Worm (Caenorhabditis elegans) whole organism, L1 larva: ENCODE measurements around the gene Y113G7A.13.

ENCODE experiments used
- C04F5.9 ChIP-seq: sonication (generic microtip); optimal IDR thresholded peaks from 2 replicates; lab custom pipeline; 2016; ENCODE audit warnings: missing genetic modification characterization, missing compliant biosample characterization
- F16B12.6 ChIP-seq: fragments of 150-350 bp; optimal IDR thresholded peaks from 2 replicates; lab custom pipeline; 2014; ENCODE audit warnings: missing biosample characterization, missing genetic modification characterization
- aha-1 ChIP-seq: fragments of 150-350 bp; optimal IDR thresholded peaks from 2 replicates; lab custom pipeline; 2014; ENCODE audit warnings: missing biosample characterization, missing genetic modification characterization
- alr-1 ChIP-seq: fragments of 200-800 bp; sonication (Bioruptor generic); optimal IDR thresholded peaks from 2 replicates; lab custom pipeline; 2018; ENCODE audit warnings: borderline replicate concordance, mild to moderate bottlenecking, missing genetic modification characterization, missing compliant biosample characterization
- ceh-63 ChIP-seq: fragments of 200-800 bp; sonication (Bioruptor generic); optimal IDR thresholded peaks from 2 replicates; lab custom pipeline; 2018; ENCODE audit warnings: mild to moderate bottlenecking, missing genetic modification characterization, missing compliant biosample characterization
- ceh-88 ChIP-seq: fragments of 200-800 bp; sonication (Bioruptor generic); IDR thresholded peaks from 2 replicates; pipeline ENCODE4 v1.3.6; 2022; ENCODE audit warnings: missing genetic modification characterization, missing compliant biosample characterization
- ceh-90 ChIP-seq: sonication (generic microtip); optimal IDR thresholded peaks from 2 replicates; lab custom pipeline; 2016; ENCODE audit warnings: missing genetic modification characterization, missing compliant biosample characterization
- ces-1 ChIP-seq: fragments of 150-350 bp; optimal IDR thresholded peaks from 2 replicates; lab custom pipeline; 2014; ENCODE audit warnings: missing biosample characterization, missing genetic modification reagents, missing genetic modification characterization
- dpl-1 ChIP-seq, 3 experiments: fragments of 150-350 bp in 2 of 3; sonication (generic microtip) in 1 of 3; optimal IDR thresholded peaks; 2 replicates each; lab custom pipeline; 2014 to 2017; ENCODE audit warnings: missing biosample characterization in 3 of 3, missing genetic modification characterization in 3 of 3, missing genetic modification reagents in 3 of 3
- efl-1 ChIP-seq, 4 experiments: fragments of 150-350 bp; optimal IDR thresholded peaks in 3 of 4; peaks in 1 of 4; 1 replicate in 1 of 4; 2 replicates in 3 of 4; lab custom pipeline; 2014; ENCODE audit warnings: missing biosample characterization in 2 of 4, missing genetic modification characterization in 2 of 4, missing genetic modification reagents in 2 of 4
- egl-27 ChIP-seq, 2 experiments: fragments of 150-350 bp in 1 of 2; sonication (generic microtip); optimal IDR thresholded peaks; 3 replicates each; lab custom pipeline; 2017 to 2018; ENCODE audit warnings: missing biosample characterization in 2 of 2, missing genetic modification characterization in 2 of 2, missing genetic modification reagents in 2 of 2
- elt-2 ChIP-seq: sonication (generic microtip); optimal IDR thresholded peaks from 2 replicates; lab custom pipeline; 2016; ENCODE audit warnings: missing genetic modification characterization, mild to moderate bottlenecking, inconsistent platforms, missing compliant biosample characterization, missing genetic modification reagents
- fkh-10 ChIP-seq: sonication (generic microtip); optimal IDR thresholded peaks from 2 replicates; lab custom pipeline; 2017; ENCODE audit warnings: missing biosample characterization, missing genetic modification reagents, missing genetic modification characterization
- fkh-8 ChIP-seq: sonication (generic microtip); optimal IDR thresholded peaks from 2 replicates; lab custom pipeline; 2016; ENCODE audit warnings: mild to moderate bottlenecking, missing genetic modification characterization, missing compliant biosample characterization
- grh-1 ChIP-seq: fragments of 200-800 bp; sonication (Bioruptor generic); IDR thresholded peaks from 2 replicates; pipeline ENCODE4 v1.3.6; 2022; ENCODE audit warnings: missing genetic modification reagents, missing genetic modification characterization, missing compliant biosample characterization
- hlh-4 ChIP-seq: sonication (generic microtip); optimal IDR thresholded peaks from 2 replicates; lab custom pipeline; 2016; ENCODE audit warnings: mild to moderate bottlenecking, missing genetic modification characterization, missing compliant biosample characterization
- jun-1 ChIP-seq: fragments of 150-350 bp; optimal IDR thresholded peaks from 2 replicates; lab custom pipeline; 2014; ENCODE audit warnings: missing biosample characterization, missing genetic modification reagents, missing genetic modification characterization
- lin-13 ChIP-seq: fragments of 150-350 bp; optimal IDR thresholded peaks from 2 replicates; lab custom pipeline; 2014; ENCODE audit warnings: missing biosample characterization, missing genetic modification reagents, missing genetic modification characterization
- lin-14 ChIP-seq: fragments of 200-800 bp; sonication (Bioruptor generic); optimal IDR thresholded peaks from 2 replicates; lab custom pipeline; 2018; ENCODE audit warnings: mild to moderate bottlenecking, missing genetic modification characterization, moderate library complexity, missing compliant biosample characterization
- lin-39 ChIP-seq: fragments of 150-350 bp; optimal IDR thresholded peaks from 2 replicates; lab custom pipeline; 2014; ENCODE audit warnings: missing biosample characterization, missing genetic modification reagents, missing genetic modification characterization
- lsy-2 ChIP-seq, 2 experiments: fragments of 150-350 bp; optimal IDR thresholded peaks; 2 replicates each; lab custom pipeline; 2014; ENCODE audit warnings: missing biosample characterization in 2 of 2, missing genetic modification characterization in 2 of 2
- mef-2 ChIP-seq: fragments of 150-350 bp; optimal IDR thresholded peaks from 2 replicates; lab custom pipeline; 2014; ENCODE audit warnings: missing biosample characterization, missing genetic modification characterization
- nhr-20 ChIP-seq: sonication (generic microtip); optimal IDR thresholded peaks from 2 replicates; lab custom pipeline; 2016; ENCODE audit warnings: mild to moderate bottlenecking, missing genetic modification characterization, missing compliant biosample characterization
- nhr-237 ChIP-seq: fragments of 150-350 bp; optimal IDR thresholded peaks from 2 replicates; lab custom pipeline; 2014; ENCODE audit warnings: missing biosample characterization, missing genetic modification characterization
- nhr-90 ChIP-seq: sonication (generic microtip); optimal IDR thresholded peaks from 2 replicates; lab custom pipeline; 2016; ENCODE audit warnings: mild to moderate bottlenecking, missing genetic modification characterization, missing compliant biosample characterization; ENCODE audit not compliant: poor library complexity
- pag-3 ChIP-seq: sonication (generic microtip); optimal IDR thresholded peaks from 2 replicates; lab custom pipeline; 2017; ENCODE audit warnings: missing genetic modification characterization, mild to moderate bottlenecking, missing compliant biosample characterization, antibody characterized with exemption, borderline replicate concordance; ENCODE audit not compliant: insufficient read depth
- pax-3 ChIP-seq: fragments of 200-800 bp; sonication (Bioruptor generic); optimal IDR thresholded peaks from 2 replicates; lab custom pipeline; 2018; ENCODE audit warnings: mild to moderate bottlenecking, missing genetic modification characterization, moderate library complexity, missing compliant biosample characterization
- sox-4 ChIP-seq: sonication (generic microtip); optimal IDR thresholded peaks from 2 replicates; lab custom pipeline; 2016; ENCODE audit warnings: missing genetic modification characterization, missing compliant biosample characterization
- swsn-7 ChIP-seq: sonication (generic microtip); optimal IDR thresholded peaks from 2 replicates; lab custom pipeline; 2016; ENCODE audit warnings: missing genetic modification characterization, missing compliant biosample characterization
- tbx-2 ChIP-seq: sonication (generic microtip); optimal IDR thresholded peaks from 2 replicates; lab custom pipeline; 2016; ENCODE audit warnings: missing genetic modification characterization, missing compliant biosample characterization
- tlp-1 ChIP-seq: fragments of 150-350 bp; optimal IDR thresholded peaks from 2 replicates; lab custom pipeline; 2014; ENCODE audit warnings: missing biosample characterization, missing genetic modification characterization
- unc-130 ChIP-seq: fragments of 150-350 bp; optimal IDR thresholded peaks from 2 replicates; lab custom pipeline; 2017; ENCODE audit warnings: missing biosample characterization, missing genetic modification characterization, inconsistent platforms
- unc-30 ChIP-seq: sonication (generic microtip); optimal IDR thresholded peaks from 2 replicates; lab custom pipeline; 2017; ENCODE audit warnings: missing biosample characterization, missing genetic modification characterization
- unc-98 ChIP-seq: fragments of 200-800 bp; sonication (Bioruptor generic); IDR thresholded peaks from 2 replicates; pipeline ENCODE4 v1.3.6; 2022; ENCODE audit warnings: missing genetic modification characterization, missing compliant biosample characterization
- vab-15 ChIP-seq: sonication (generic microtip); optimal IDR thresholded peaks from 2 replicates; lab custom pipeline; 2017; ENCODE audit warnings: missing genotype, mild to moderate bottlenecking, missing genetic modification characterization, missing compliant biosample characterization
- ztf-11 ChIP-seq, 2 experiments: sonication (generic microtip); optimal IDR thresholded peaks; 2 replicates each; lab custom pipeline; 2016 to 2017; ENCODE audit warnings: missing genetic modification characterization in 2 of 2, missing biosample characterization in 1 of 2, missing compliant biosample characterization in 1 of 2

The Y113G7A.13 gene

DNA sequence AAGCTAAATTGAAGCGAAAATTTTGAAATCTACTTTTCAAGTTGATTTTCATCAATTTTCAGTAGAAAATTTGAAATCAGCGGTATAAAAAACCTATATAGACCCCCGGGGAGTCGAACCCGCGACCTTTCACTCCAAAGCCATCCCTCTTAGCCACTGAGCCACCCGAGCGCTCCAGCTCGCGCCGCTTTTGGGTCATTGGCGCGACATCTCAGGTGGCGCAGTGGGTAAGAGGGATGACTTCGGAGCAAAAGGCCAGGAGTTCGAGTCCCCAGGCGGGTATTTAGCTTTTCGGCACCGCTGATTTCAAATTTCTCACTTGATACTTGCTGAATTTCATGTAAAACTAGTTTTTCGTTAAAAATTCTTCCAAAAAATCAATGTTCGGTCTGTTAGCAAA is 21.4 kb upstream of the Y113G7A.13 start:
- TF ChIP-seq swsn-7 (no peak), vab-15 (no peak), hlh-4 (no peak), unc-98 (no peak), C04F5.9 (tag; lab: Kevin White, UChicago) (no peak), nhr-237 (tag; lab: Kevin White, UChicago) (no peak), nhr-90 (tag; lab: Kevin White, UChicago) (no peak), ces-1 (GFP tag; lab: Kevin White, UChicago) (no peak), elt-2 (tag; lab: Kevin White, UChicago) (no peak), ztf-11 (tag; optimal IDR thresholded peaks at IDR 0.05; lab: Kevin White, UChicago) (no peak), unc-30 (tag; lab: Kevin White, UChicago) (no peak), tbx-2 (no peak), sox-4 (tag; lab: Kevin White, UChicago) (no peak), aha-1 (tag; lab: Kevin White, UChicago) (no peak), alr-1 (tag; lab: Kevin White, UChicago) (no peak), pag-3 (tag; lab: Kevin White, UChicago) (no peak), ceh-63 (GFP tag; lab: Kevin White, UChicago) (no peak), tlp-1 (no peak)

DNA sequence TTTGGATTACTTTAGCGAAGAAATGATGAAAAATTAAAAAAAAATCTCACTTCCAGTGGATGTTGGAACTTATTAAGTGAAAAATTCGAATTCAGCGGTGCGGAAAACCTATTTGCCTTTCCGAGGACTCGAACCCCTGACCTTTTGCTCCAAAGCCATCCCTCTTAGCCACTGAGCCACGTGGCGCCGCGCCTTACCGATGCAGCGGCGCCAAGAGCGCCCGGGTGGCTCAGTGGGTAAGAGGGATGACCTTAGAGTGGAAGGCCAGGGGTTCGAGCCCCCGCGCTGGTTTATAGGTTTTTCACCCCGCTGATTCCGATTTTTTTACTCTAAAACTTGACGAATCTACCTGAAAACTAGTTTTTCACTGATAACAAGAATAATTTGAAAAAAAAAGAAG is 20.5 kb upstream of the Y113G7A.13 start:
- TF ChIP-seq unc-130 (no peak), ceh-88 (GFP tag; lab: Robert Waterston, UW) (no peak), hlh-4 (no peak), lsy-2 (tag; optimal IDR thresholded peaks at IDR 0.05; lab: Kevin White, UChicago) (no peak), mef-2 (tag; lab: Kevin White, UChicago) (no peak), ceh-90 (tag; lab: Kevin White, UChicago) (no peak), grh-1 (GFP tag; lab: Robert Waterston, UW) (no peak)

ce11 chrV:20133163-20133562 is 14.8 kb upstream of the Y113G7A.13 start, which contains the start of gene ssu-1:
ssu-1 (minus strand) TSS chrV:20133263.
- no peak for TF ChIP-seq efl-1 (optimal IDR thresholded peaks at IDR 0.05; lab: Kevin White, UChicago)
- peak in 1 of 2 experiments; percentile 25 for TF ChIP-seq efl-1 (GFP tag; optimal IDR thresholded peaks at IDR 0.05 in 1 of 2; lab: Kevin White, UChicago)
- TF ChIP-seq lin-39: no peak
- TF ChIP-seq lin-13 (GFP tag; lab: Kevin White, UChicago): no peak

- no peak for TF ChIP-seq jun-1 (tag; lab: Kevin White, UChicago)
- TF ChIP-seq pax-3: no peak
- no peak for TF ChIP-seq fkh-10 (GFP tag; lab: Kevin White, UChicago)
- no peak for TF ChIP-seq fkh-8 (tag; lab: Kevin White, UChicago)
- TF ChIP-seq dpl-1 (GFP tag; optimal IDR thresholded peaks at IDR 0.05; lab: Kevin White, UChicago): no peak
- TF ChIP-seq nhr-90 (tag; lab: Kevin White, UChicago): no peak
- TF ChIP-seq nhr-20: no peak
- no peak for TF ChIP-seq lin-14 (GFP tag; lab: Kevin White, UChicago)
- TF ChIP-seq grh-1 (GFP tag; lab: Robert Waterston, UW): no peak
- TF ChIP-seq alr-1 (tag; lab: Kevin White, UChicago): no peak
- TF ChIP-seq F16B12.6: no peak
- no peak for TF ChIP-seq egl-27 (tag; optimal IDR thresholded peaks at IDR 0.05; lab: Kevin White, UChicago)
- no peak for TF ChIP-seq unc-130
Measured at ce11 chrV:20134797-20135196, 13.2 kb upstream of the Y113G7A.13 start.
